Fruit fly (Drosophila melanogaster) whole organism, adult: ENCODE measurements around the gene aru.

ENCODE experiments used
- CG11617 ChIP-seq: fragments of 200-800 bp; sonication (Bioruptor generic); optimal IDR thresholded peaks from 2 replicates; lab custom pipeline; 2017; ENCODE audit warnings: mild to moderate bottlenecking, missing biosample characterization, missing genetic modification reagents, missing genetic modification characterization
- CG12768 ChIP-seq: fragments of 200-800 bp; sonication (Bioruptor generic); optimal IDR thresholded peaks from 2 replicates; lab custom pipeline; 2017; ENCODE audit warnings: missing biosample characterization, missing genetic modification characterization, mild to moderate bottlenecking, moderate library complexity, missing genetic modification reagents
- CG14711 ChIP-seq: fragments of 200-800 bp; sonication (Bioruptor generic); optimal IDR thresholded peaks from 2 replicates; lab custom pipeline; 2018; ENCODE audit warnings: missing biosample characterization, mild to moderate bottlenecking, missing genetic modification characterization, moderate library complexity
- CG1620 ChIP-seq: fragments of 200-800 bp; sonication (Bioruptor generic); optimal IDR thresholded peaks from 2 replicates; lab custom pipeline; 2016; ENCODE audit warnings: missing biosample characterization, missing genetic modification characterization
- CG33017 ChIP-seq: fragments of 200-800 bp; sonication (Bioruptor generic); optimal IDR thresholded peaks from 2 replicates; lab custom pipeline; 2018; ENCODE audit warnings: missing biosample characterization, mild to moderate bottlenecking, missing genetic modification characterization, moderate library complexity
- CG5204 ChIP-seq: fragments of 200-800 bp; sonication (Bioruptor generic); optimal IDR thresholded peaks from 2 replicates; lab custom pipeline; 2016; ENCODE audit warnings: missing biosample characterization, missing genetic modification characterization
- CG7045 ChIP-seq: fragments of 200-800 bp; sonication (Bioruptor generic); optimal IDR thresholded peaks from 2 replicates; lab custom pipeline; 2017; ENCODE audit warnings: missing biosample characterization, mild to moderate bottlenecking, missing genetic modification characterization
- CG7101 ChIP-seq: fragments of 200-800 bp; sonication (Bioruptor generic); optimal IDR thresholded peaks from 2 replicates; lab custom pipeline; 2018; ENCODE audit warnings: missing biosample characterization, mild to moderate bottlenecking, missing genetic modification characterization, moderate library complexity
- Clk ChIP-seq: fragments of 200-800 bp; sonication (Bioruptor generic); optimal IDR thresholded peaks from 2 replicates; lab custom pipeline; 2017; ENCODE audit warnings: missing biosample characterization, missing genetic modification characterization
- Crg-1 ChIP-seq: fragments of 200-800 bp; sonication (Bioruptor generic); optimal IDR thresholded peaks from 2 replicates; lab custom pipeline; 2016; ENCODE audit warnings: missing biosample characterization, missing genetic modification characterization
- Hr96 ChIP-seq: fragments of 200-800 bp; sonication (Bioruptor generic); optimal IDR thresholded peaks from 2 replicates; lab custom pipeline; 2016; ENCODE audit warnings: missing biosample characterization, missing genetic modification characterization
- Mnt ChIP-seq: fragments of 200-800 bp; sonication (Bioruptor generic); optimal IDR thresholded peaks from 2 replicates; lab custom pipeline; 2016; ENCODE audit warnings: missing biosample characterization, mild to moderate bottlenecking, missing genetic modification characterization
- bab1 ChIP-seq: fragments of 200-800 bp; sonication (Bioruptor generic); optimal IDR thresholded peaks from 3 replicates; lab custom pipeline; 2019; ENCODE audit warnings: missing biosample characterization, mild to moderate bottlenecking, missing genetic modification characterization, moderate library complexity
- cic ChIP-seq: fragments of 200-800 bp; sonication (Bioruptor generic); optimal IDR thresholded peaks from 2 replicates; lab custom pipeline; 2017; ENCODE audit warnings: missing biosample characterization, mild to moderate bottlenecking, missing genetic modification characterization, moderate library complexity
- cnc ChIP-seq, 2 experiments: fragments of >200 bp; optimal IDR thresholded peaks; 2 replicates each; lab custom pipeline; 2017
- kay ChIP-seq: fragments of 200-800 bp; sonication (Bioruptor generic); peaks from one replicate; lab custom pipeline; 2016; ENCODE audit warnings: missing biosample characterization, missing genetic modification characterization, borderline replicate concordance
- ovo ChIP-seq: fragments of 200-800 bp; sonication (Bioruptor generic); optimal IDR thresholded peaks from 2 replicates; lab custom pipeline; 2016; ENCODE audit warnings: missing biosample characterization, missing genetic modification characterization
- pad ChIP-seq: fragments of 200-800 bp; sonication (Bioruptor generic); optimal IDR thresholded peaks from 3 replicates; lab custom pipeline; 2017; ENCODE audit warnings: missing biosample characterization, missing genetic modification characterization, mild to moderate bottlenecking, moderate library complexity, missing genetic modification reagents
- tj ChIP-seq: fragments of 200-800 bp; sonication (Bioruptor generic); optimal IDR thresholded peaks from 3 replicates; lab custom pipeline; 2017; ENCODE audit warnings: missing biosample characterization, mild to moderate bottlenecking, missing genetic modification characterization, moderate library complexity
- toe ChIP-seq: fragments of 200-800 bp; sonication (Bioruptor generic); optimal IDR thresholded peaks from 2 replicates; lab custom pipeline; 2016; ENCODE audit warnings: missing biosample characterization, missing genetic modification characterization

aru gene

dm6 chr2L:867899-868605 lies at the start of gene aru:
Gene aru, minus strand, starts transcription at chr2L:868354.
- TF ChIP-seq bab1 (peak; percentile 41), Hr96 (GFP tag; lab: Kevin White, UChicago) (no peak), kay (no peak), CG12768 (GFP tag; lab: Kevin White, UChicago) (no peak), CG11617 (no peak), CG1620 (GFP tag; lab: Kevin White, UChicago) (peak; percentile 25), toe (GFP tag; lab: Kevin White, UChicago) (no peak), Clk (GFP tag; lab: Kevin White, UChicago) (no peak), cnc (optimal IDR thresholded peaks at IDR 0.05; lab: Kevin White, UChicago) (no peak), pad (GFP tag; lab: Kevin White, UChicago) (no peak), CG5204 (GFP tag; lab: Kevin White, UChicago) (no peak), tj (GFP tag; lab: Kevin White, UChicago) (peak; percentile 10), CG14711 (tag; lab: Kevin White, UChicago) (peak; percentile 15), CG7101 (tag; lab: Kevin White, UChicago) (no peak), Mnt (GFP tag; lab: Kevin White, UChicago) (peak; percentile 50), Crg-1 (GFP tag; lab: Kevin White, UChicago) (no peak)

dm6 chr2L:913850-914391 lies 45.8 kb upstream of the aru start, which contains the start of gene GluRIIC:
Gene GluRIIC, plus strand, starts transcription at chr2L:914086.
- no peak for TF ChIP-seq cic (GFP tag; lab: Kevin White, UChicago)
- no peak for TF ChIP-seq Mnt (GFP tag; lab: Kevin White, UChicago)
- TF ChIP-seq cnc (optimal IDR thresholded peaks at IDR 0.05; lab: Kevin White, UChicago), result no peak
- TF ChIP-seq Clk (GFP tag; lab: Kevin White, UChicago), result no peak
- no peak for TF ChIP-seq bab1
- TF ChIP-seq tj (GFP tag; lab: Kevin White, UChicago), result no peak
- TF ChIP-seq CG7045, result no peak
- no peak for TF ChIP-seq Hr96 (GFP tag; lab: Kevin White, UChicago)
- TF ChIP-seq CG11617, result no peak
- no peak for TF ChIP-seq CG5204 (GFP tag; lab: Kevin White, UChicago)
- no peak for TF ChIP-seq Crg-1 (GFP tag; lab: Kevin White, UChicago)
- TF ChIP-seq ovo (GFP tag; lab: Kevin White, UChicago), result no peak
- no peak for TF ChIP-seq CG14711 (tag; lab: Kevin White, UChicago)
- no peak for TF ChIP-seq CG1620 (GFP tag; lab: Kevin White, UChicago)

- TF ChIP-seq CG12768 (GFP tag; lab: Kevin White, UChicago), result no peak
- no peak for TF ChIP-seq Clk (GFP tag; lab: Kevin White, UChicago)
- TF ChIP-seq CG11617, result no peak
- no peak for TF ChIP-seq Hr96 (GFP tag; lab: Kevin White, UChicago)
- TF ChIP-seq CG33017, result no peak
- no peak for TF ChIP-seq Crg-1 (GFP tag; lab: Kevin White, UChicago)
- no peak for TF ChIP-seq Mnt (GFP tag; lab: Kevin White, UChicago)
- no peak for TF ChIP-seq cnc (optimal IDR thresholded peaks at IDR 0.05; lab: Kevin White, UChicago)
- TF ChIP-seq pad (GFP tag; lab: Kevin White, UChicago), result no peak
- TF ChIP-seq tj (GFP tag; lab: Kevin White, UChicago), result no peak
- TF ChIP-seq ovo (GFP tag; lab: Kevin White, UChicago), result no peak
- TF ChIP-seq CG7045, result no peak
- TF ChIP-seq CG14711 (tag; lab: Kevin White, UChicago), result no peak
- no peak for TF ChIP-seq CG1620 (GFP tag; lab: Kevin White, UChicago)
- no peak for TF ChIP-seq CG7101 (tag; lab: Kevin White, UChicago)
- no peak for TF ChIP-seq CG5204 (GFP tag; lab: Kevin White, UChicago)
- no peak for TF ChIP-seq toe (GFP tag; lab: Kevin White, UChicago)
- no peak for TF ChIP-seq cic (GFP tag; lab: Kevin White, UChicago)
- no peak for TF ChIP-seq bab1
Observed at dm6 chr2L:903748-904147, 35.6 kb upstream of the aru start.

- TF ChIP-seq cnc (optimal IDR thresholded peaks at IDR 0.05; lab: Kevin White, UChicago) (no peak), Clk (GFP tag; lab: Kevin White, UChicago) (no peak), CG7045 (no peak), CG12768 (GFP tag; lab: Kevin White, UChicago) (no peak)
Observed at dm6 chr2L:898316-898715, 30.2 kb upstream of the aru start, which contains the start of gene Lsp1beta. Gene Lsp1beta, plus strand, starts transcription at chr2L:898500.

dm6 chr2L:897124-897523 lies 29.0 kb upstream of the aru start:
- TF ChIP-seq bab1, result no peak

dm6 chr2L:895448-895847 lies 27.3 kb upstream of the aru start:
- no peak for TF ChIP-seq toe (GFP tag; lab: Kevin White, UChicago)
- TF ChIP-seq cnc (optimal IDR thresholded peaks at IDR 0.05; lab: Kevin White, UChicago), result no peak
- no peak for TF ChIP-seq Clk (GFP tag; lab: Kevin White, UChicago)
- TF ChIP-seq CG7101 (tag; lab: Kevin White, UChicago), result no peak
- TF ChIP-seq CG11617, result no peak
- no peak for TF ChIP-seq bab1
- no peak for TF ChIP-seq CG7045
- TF ChIP-seq CG14711 (tag; lab: Kevin White, UChicago), result no peak
- no peak for TF ChIP-seq kay
- no peak for TF ChIP-seq CG12768 (GFP tag; lab: Kevin White, UChicago)
- no peak for TF ChIP-seq tj (GFP tag; lab: Kevin White, UChicago)
- no peak for TF ChIP-seq CG33017
- TF ChIP-seq pad (GFP tag; lab: Kevin White, UChicago), result no peak
- no peak for TF ChIP-seq Mnt (GFP tag; lab: Kevin White, UChicago)
- TF ChIP-seq Crg-1 (GFP tag; lab: Kevin White, UChicago), result no peak
- no peak for TF ChIP-seq Hr96 (GFP tag; lab: Kevin White, UChicago)
- TF ChIP-seq cic (GFP tag; lab: Kevin White, UChicago), result no peak
- TF ChIP-seq CG1620 (GFP tag; lab: Kevin White, UChicago), result no peak
- TF ChIP-seq CG5204 (GFP tag; lab: Kevin White, UChicago), result no peak
